Worm (Caenorhabditis elegans): ENCODE results near the gene elks-1.

Gene elks-1

DNA sequence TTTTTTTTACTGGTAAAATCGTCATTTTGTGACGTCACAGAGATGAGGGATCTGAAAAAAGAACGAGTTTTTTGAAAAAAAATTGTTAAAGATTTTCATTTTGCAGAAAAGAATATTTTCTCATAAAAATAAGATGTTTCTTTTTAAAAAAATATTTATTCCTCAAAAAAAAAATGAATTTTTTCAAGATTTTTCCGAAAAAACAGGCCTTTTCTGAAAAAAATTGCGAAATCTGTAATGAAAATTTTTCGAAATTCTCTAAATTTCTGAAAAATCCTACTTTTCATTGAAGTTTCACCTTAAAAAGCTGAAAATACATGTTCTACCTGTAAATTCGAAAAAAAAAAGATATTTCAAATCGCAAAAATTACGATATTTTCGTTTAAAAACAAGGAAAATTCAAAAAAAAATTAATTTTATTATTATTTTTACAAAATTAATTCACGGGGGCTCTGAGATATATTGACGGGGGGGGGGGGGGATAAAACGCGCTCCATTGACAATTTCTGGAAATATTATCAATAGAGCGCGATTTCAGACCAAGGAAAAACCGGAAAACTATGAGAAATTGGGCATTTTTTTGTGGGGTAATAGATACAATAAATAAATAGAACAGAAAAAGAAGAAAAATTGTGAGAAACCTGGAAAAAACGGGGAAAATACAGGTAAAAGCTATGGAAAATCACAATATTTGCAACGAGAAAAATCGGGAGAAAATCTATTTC lies 28.4 kb upstream of the elks-1 start, which contains the start of gene otub-4:
Gene otub-4, minus strand, starts transcription at position 51 of the 725 bp plus-strand sequence.
- TF ChIP-seq W03F9.2 (tag; optimal IDR thresholded peaks at IDR 0.05) (no peak), him-1 (tag; optimal IDR thresholded peaks at IDR 0.05) (no peak), dao-5 (tag; optimal IDR thresholded peaks at IDR 0.05) (no peak)

DNA sequence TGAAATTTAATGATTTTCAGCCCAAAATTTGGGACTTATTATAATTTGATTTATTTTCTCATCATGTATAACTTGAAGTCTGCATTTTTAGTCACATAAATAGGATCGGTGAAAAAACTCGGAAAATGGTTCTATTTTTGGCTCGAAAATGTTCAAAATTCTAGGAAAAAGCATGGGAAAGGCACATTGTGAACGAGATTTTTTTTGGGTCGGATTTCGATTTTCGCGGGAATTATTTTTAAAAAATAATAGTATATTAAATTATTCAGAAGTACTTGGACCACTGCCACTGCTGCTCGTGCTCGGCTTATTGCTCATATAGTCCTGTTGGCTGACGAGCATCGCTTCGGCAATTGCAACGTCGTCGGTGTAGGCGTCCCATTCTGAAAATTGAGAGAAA lies 23.5 kb upstream of the elks-1 start:
- no peak for TF ChIP-seq dao-5 (tag; optimal IDR thresholded peaks at IDR 0.05)
- no peak for TF ChIP-seq W03F9.2 (tag; optimal IDR thresholded peaks at IDR 0.05)
- TF ChIP-seq him-1 (tag; optimal IDR thresholded peaks at IDR 0.05) = no peak

DNA sequence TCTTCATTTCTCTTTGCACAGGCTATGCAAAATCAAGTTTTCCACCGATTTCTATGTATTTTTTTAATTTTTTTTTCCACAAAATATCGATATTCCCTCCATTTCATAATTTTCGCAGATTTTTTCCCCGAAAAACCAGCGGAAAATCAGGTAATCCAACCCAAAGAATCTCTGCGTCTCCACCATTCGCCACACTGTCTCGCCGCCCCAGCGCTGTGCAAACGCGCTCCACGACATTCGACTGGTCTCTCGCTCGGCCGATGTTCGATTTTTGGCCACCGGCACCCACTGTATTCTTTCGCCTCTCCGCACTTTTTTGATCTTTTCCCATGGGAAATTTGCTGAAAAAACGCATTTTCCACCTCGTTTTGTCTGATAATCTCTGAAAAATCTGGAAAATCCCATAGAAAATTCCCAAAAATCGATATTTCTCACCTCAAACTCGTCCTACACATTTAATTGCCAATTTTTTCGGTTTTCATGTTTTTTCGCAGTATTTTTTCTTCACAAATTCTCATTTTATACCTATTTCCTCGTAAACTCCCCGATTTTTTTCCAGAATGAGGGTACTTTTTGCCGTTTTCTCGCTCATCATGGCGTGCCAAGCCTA lies 18.9 kb upstream of the elks-1 start, which contains the start of gene vha-19:
Gene vha-19, plus strand, starts transcription at position 560 of the 610 bp plus-strand sequence.
- no peak for TF ChIP-seq him-1 (tag; optimal IDR thresholded peaks at IDR 0.05)
- no peak for TF ChIP-seq W03F9.2 (tag; optimal IDR thresholded peaks at IDR 0.05)
- TF ChIP-seq dao-5 (tag; optimal IDR thresholded peaks at IDR 0.05) = no peak

DNA sequence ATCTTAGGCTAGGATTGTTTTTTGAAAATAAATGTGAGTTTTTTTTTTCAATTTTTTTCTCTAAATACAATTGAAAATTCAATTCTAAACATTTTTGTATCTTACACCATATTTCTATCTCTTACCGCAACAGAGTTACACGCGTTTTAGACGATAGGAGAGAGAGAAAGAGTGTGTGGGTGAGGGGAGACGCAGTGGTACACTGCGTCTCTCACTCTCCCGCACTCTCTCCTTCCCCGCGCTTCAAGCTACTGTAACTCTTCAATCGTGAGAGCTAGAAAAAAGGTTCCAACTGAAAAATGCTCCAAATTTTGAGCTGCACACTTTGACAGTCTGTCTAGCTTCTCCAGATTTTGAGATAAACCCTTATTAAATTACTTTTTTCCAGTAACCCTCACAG lies 14.0 kb upstream of the elks-1 start:
- no peak for TF ChIP-seq W03F9.2 (tag; optimal IDR thresholded peaks at IDR 0.05)
- no peak for TF ChIP-seq him-1 (tag; optimal IDR thresholded peaks at IDR 0.05)
- TF ChIP-seq dao-5 (tag; optimal IDR thresholded peaks at IDR 0.05) = no peak

DNA sequence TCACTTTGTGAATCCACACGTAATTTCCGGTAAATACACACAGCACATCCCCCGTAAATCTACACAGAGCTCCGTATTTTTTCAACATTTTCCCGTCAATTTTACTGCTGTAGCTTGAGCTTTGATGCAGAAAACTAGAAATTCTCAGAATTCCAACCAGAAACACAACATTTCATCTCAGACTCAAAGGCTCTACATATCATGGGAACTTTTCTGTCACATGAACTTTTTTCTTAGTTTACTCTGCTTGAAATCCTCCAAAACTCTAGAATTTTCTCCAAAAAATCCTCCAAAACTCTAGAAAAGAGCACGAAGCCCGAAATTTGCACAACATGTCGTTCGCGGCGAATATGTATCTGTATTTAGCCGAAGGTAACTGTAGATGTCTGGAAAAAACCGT lies 13.4 kb upstream of the elks-1 start, which contains the start of gene Y55H10A.2:
Gene Y55H10A.2, plus strand, starts transcription at position 301 of the 400 bp plus-strand sequence.
- TF ChIP-seq him-1 (tag; optimal IDR thresholded peaks at IDR 0.05) (no peak), dao-5 (tag; optimal IDR thresholded peaks at IDR 0.05) (no peak), W03F9.2 (tag; optimal IDR thresholded peaks at IDR 0.05) (no peak)

DNA sequence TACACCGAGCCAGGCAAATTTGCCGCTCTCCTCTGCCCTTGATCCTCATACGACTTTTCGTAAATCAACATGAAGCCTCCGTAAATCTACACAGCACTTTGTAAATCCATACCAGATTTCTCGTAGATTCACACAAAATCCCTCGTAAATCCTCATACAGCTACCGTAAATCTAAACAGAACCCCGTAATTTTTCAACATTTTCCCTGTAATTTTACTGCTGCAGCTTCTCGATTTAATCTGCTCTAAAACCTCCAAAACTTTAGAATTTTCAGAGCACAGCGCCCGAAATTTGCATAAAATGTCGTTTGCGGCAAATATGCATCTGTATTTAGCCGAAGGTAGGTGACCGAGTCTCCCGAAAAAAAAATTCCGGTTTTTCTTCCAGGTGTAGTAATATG lies 4.9 kb upstream of the elks-1 start, which contains the start of gene F42A6.1:
Gene F42A6.1, plus strand, starts transcription at position 301 of the 400 bp plus-strand sequence.
- TF ChIP-seq dao-5 (tag; optimal IDR thresholded peaks at IDR 0.05) = no peak
- no peak for TF ChIP-seq him-1 (tag; optimal IDR thresholded peaks at IDR 0.05)
- no peak for TF ChIP-seq W03F9.2 (tag; optimal IDR thresholded peaks at IDR 0.05)

DNA sequence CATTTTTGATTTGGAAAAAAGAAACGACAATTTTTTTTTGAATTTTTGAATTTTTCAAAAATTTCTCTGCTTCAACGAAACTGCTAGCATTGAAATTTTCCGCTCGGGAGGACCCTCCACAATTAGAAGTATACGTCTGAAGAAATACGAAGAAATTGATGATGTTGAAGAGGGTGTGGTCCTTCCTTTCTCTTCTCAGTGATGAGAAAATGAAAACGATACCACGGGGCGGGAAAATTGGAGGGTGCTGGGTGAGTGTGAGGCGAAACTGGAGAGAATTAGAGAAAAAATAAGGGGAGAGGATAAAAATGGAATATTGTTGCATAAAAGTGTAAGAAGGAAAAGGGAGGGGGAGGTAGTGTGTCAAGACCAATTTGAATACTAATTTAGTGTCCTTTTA lies 2.2 kb upstream of the elks-1 start:
- no peak for TF ChIP-seq him-1 (tag; optimal IDR thresholded peaks at IDR 0.05)
- TF ChIP-seq dao-5 (tag; optimal IDR thresholded peaks at IDR 0.05) = no peak
- TF ChIP-seq W03F9.2 (tag; optimal IDR thresholded peaks at IDR 0.05) = no peak

DNA sequence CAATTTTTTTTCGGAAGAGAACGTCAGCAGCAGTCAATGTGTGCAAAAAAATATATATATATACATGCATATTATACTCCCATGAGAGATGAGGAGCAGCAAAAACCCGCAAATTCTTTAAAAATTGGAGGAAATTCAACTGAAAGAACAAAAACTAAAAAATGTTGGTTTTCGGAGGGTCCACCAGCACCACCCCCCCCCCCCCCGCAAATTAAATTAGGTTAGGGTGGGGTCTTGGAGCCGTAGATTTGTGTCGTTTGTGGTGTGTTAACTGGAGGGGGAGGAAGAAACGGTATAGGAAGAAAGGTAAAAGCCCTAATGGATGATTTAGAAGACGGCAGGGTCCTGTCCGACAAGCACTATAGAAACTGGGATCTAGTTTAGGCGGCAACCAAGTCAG lies 1.5 kb downstream of the elks-1 start:
- TF ChIP-seq him-1 (tag; optimal IDR thresholded peaks at IDR 0.05) = no peak
- TF ChIP-seq W03F9.2 (tag; optimal IDR thresholded peaks at IDR 0.05) = no peak
- no peak for TF ChIP-seq dao-5 (tag; optimal IDR thresholded peaks at IDR 0.05)

DNA sequence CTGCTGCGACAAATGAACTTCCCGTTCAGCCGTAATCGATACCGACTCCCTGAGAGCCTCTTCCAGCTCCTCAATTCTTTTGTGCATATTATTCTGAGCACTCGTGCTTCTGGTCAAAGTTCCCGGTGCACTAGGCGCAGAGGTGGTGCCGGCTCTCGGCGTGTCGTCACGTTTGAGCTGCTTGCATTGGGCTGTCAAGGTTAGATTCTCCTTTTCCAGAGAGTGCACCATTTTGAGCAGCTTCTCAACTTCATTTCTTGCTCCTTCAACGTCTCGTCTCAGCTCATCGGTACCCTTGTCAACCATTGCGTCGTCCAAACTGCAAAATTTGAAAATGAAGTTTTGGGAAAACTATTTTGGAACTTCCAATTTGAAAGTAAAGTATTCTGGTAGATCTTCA lies 4.3 kb downstream of the elks-1 start:
- TF ChIP-seq him-1 (tag; optimal IDR thresholded peaks at IDR 0.05) (no peak), dao-5 (tag; optimal IDR thresholded peaks at IDR 0.05) (no peak), W03F9.2 (tag; optimal IDR thresholded peaks at IDR 0.05) (no peak)

DNA sequence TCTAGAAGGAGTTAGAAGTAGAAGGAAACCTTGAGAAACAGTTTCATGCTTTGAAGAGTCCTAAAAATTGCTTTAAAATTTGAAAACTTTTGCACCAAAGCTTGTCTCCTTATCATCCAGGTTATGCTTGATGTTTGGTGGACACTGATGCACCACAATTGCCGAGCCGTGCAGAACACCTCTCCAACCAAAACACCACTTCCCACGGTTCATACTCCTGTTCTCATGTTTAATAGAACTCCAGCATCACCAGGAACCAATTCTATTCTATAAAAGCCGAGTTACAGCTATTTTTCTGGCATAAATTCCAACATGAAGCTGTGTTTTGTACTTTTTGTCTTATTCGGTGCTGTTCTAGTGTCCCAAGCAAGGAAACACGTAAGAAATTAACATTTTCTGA lies 8.7 kb downstream of the elks-1 start, which contains the start of gene F42A6.2:
Gene F42A6.2, plus strand, starts transcription at position 301 of the 400 bp plus-strand sequence.
- TF ChIP-seq W03F9.2 (tag; optimal IDR thresholded peaks at IDR 0.05) (no peak), him-1 (tag; optimal IDR thresholded peaks at IDR 0.05) (no peak), dao-5 (tag; optimal IDR thresholded peaks at IDR 0.05) (no peak)

DNA sequence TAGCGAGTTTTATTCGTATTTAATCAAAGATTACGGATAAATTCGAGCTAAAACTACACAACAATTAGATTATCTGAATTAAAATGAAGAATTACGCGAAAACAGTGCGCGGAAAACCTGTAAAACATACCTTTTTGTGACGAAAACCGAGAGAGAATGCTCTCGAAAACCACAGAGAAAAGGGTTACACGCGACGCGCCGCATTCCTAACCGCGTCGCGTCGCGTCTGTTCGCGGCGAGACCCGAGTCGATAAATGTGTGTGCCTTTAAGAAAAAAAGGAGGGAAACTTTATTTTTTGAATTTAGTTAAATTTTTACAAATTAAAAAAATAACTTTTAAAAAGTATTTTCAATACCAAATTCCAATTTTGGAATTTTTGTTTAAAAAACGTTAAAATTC lies 11.2 kb downstream of the elks-1 start, which contains the start of gene hrpa-1:
Gene hrpa-1, minus strand, starts transcription at position 192 of the 400 bp plus-strand sequence.
- TF ChIP-seq W03F9.2 (tag; optimal IDR thresholded peaks at IDR 0.05) (peak; percentile 78), him-1 (tag; optimal IDR thresholded peaks at IDR 0.05) (peak; percentile 47), dao-5 (tag; optimal IDR thresholded peaks at IDR 0.05) (no peak)

DNA sequence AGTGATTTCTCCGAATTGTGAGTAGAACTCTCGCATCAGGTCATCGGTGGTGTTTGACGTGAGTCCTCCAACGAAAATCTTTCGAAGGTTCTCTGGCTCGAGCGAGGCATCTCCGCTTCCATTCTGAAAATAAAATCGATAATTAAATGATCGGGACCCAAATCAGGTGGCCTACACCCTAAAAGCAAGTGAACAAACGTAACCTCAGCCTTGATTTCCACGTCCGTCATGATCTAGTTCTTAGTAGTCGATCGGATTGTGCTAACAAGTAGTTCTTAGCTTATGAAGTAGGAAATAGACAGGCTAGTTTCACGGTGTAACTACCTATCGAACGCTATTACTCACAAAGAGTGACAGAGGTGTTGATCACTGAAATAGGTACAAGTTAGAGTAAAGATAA lies 11.7 kb downstream of the elks-1 start:
- TF ChIP-seq him-1 (tag; optimal IDR thresholded peaks at IDR 0.05) (no peak), dao-5 (tag; optimal IDR thresholded peaks at IDR 0.05) (no peak), W03F9.2 (tag; optimal IDR thresholded peaks at IDR 0.05) (no peak)

DNA sequence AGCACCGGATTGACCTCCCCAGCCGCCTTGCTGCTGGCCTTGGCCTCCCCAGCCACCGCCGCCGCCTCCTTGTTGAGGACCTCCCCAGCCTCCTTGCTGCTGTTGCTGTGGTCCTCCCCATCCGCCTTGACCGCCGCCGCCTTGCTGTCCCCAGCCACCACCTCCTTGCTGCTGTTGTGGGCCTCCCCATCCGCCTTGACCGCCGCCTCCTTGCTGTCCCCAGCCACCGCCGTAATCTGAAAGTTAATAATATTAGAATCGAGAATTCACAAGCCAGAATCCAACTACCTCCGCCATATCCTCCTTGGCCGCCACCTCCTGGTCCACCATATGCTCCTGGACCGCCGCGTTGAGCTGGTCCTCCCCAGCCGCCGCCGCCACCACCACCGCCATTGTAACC lies 12.6 kb downstream of the elks-1 start:
- TF ChIP-seq W03F9.2 (tag; optimal IDR thresholded peaks at IDR 0.05) (no peak), him-1 (tag; optimal IDR thresholded peaks at IDR 0.05) (no peak), dao-5 (tag; optimal IDR thresholded peaks at IDR 0.05) (no peak)

DNA sequence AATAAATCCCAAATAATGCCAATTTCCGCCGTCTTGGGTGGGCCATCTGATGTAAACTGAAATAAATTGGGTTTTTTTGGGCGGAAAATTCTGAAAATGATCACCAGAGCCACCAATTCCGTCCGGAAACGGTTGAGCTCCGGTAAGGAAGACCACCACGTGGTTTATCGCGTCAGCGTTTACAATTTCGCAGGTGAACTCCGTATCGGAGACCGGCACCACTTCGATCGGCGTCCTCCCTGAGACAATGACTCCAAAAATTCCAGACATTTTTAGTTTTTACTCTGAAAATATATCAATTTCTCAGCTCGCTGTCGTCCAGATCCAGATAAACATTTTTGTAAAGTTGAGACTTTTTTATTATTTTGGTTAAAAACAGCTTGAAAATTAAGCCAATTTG lies 13.2 kb downstream of the elks-1 start, which contains the start of gene F42A6.6:
Gene F42A6.6, minus strand, starts transcription at position 289 of the 400 bp plus-strand sequence.
- TF ChIP-seq him-1 (tag; optimal IDR thresholded peaks at IDR 0.05) (no peak), W03F9.2 (tag; optimal IDR thresholded peaks at IDR 0.05) (peak; percentile 20), dao-5 (tag; optimal IDR thresholded peaks at IDR 0.05) (no peak)

All from whole organism, L4/young adult.